Worm (Caenorhabditis elegans) whole organism, dauer: Measurements from ENCODE around the gene nlp-11.

Experiments
- unc-62 ChIP-seq: sonication (generic microtip); optimal IDR thresholded peaks from 2 replicates; lab custom pipeline; 2017; ENCODE audit warnings: missing biosample characterization, missing genetic modification reagents, missing genetic modification characterization

Gene nlp-11

ce11 chrII:9708835-9709299 lies 17.1 kb upstream of the nlp-11 start, which contains the start of gene glt-5:
Gene glt-5, minus strand, starts transcription at chrII:9708885.
- TF ChIP-seq unc-62 (GFP tag; lab: Kevin White, UChicago), result no peak

- TF ChIP-seq unc-62 (GFP tag; lab: Kevin White, UChicago), result no peak
These were observed 14.5 kb upstream of the nlp-11 start, which contains the start of gene Y53C12A.3 for ce11 chrII:9706207-9706606. Gene Y53C12A.3, minus strand, starts transcription at chrII:9706240.

DNA sequence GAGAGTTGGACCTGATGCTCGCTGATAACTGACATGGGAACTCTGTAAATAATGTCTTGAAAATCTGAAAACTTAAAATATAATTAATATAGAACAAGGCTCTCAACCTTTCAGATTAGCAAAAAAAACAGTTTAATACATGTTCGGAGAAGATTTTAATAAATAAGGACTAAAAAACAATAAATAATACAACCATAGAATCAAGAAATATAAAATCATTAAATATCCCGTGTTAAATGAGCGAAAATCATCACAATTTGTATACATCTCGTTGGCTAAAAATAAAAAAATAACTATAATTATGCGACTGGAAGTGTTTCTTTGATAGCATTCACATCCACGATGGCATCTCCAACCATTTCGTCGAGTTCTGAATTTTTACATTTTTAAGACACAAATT lies 13.0 kb upstream of the nlp-11 start, which contains the start of gene Y53C12A.10:
Gene Y53C12A.10 (minus strand): TSS at position 101 of the 400 bp plus-strand sequence.
- TF ChIP-seq unc-62 (GFP tag; lab: Kevin White, UChicago), result no peak

DNA sequence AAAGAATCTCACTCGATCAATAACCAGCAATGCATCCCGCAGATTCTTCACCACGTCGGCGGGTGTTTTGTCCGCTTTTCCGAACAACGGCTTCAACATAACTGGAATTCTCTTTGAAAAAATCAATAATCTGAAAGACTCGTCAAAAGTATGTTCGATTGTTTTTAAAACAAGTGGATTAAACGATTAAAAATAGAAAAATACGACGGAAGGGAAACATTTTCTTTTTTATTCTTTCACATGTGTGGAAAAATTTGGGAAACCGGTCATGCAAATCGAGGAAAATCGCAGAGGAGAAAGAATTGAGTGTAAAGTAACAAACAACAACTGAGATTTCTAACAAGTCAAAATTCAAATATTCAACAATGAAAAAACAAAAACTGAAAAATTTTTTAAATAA lies 11.9 kb upstream of the nlp-11 start, which contains the start of gene mop-25.2:
Gene mop-25.2 (minus strand): TSS at position 101 of the 400 bp plus-strand sequence.
- no peak for TF ChIP-seq unc-62 (GFP tag; lab: Kevin White, UChicago)

DNA sequence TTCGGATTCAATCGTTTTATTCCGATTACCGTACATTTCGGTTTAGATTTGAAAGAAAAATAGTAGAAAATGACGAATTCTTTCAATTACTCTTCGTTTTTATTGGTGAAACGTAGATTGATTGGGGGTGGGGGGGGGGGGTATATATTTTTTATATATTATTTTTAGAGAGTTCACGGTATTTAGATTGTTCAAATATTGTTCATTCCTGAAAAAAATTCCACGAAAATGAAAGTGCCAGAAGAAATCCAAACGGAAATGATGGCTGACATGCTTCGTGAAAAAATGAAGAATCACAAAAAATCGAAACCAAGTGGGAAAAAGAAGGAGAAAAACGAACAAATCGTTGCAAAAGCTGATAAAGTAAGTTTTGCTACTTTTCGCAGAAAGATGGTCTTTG lies 8.6 kb upstream of the nlp-11 start, which contains the start of the genes Y53C12A.8 and Y53C12A.7:
Gene Y53C12A.8 (minus strand): TSS at position 101 of the 400 bp plus-strand sequence.
Gene Y53C12A.7 (plus strand): TSS at position 181 of the 400 bp plus-strand sequence.
- no peak for TF ChIP-seq unc-62 (GFP tag; lab: Kevin White, UChicago)

DNA sequence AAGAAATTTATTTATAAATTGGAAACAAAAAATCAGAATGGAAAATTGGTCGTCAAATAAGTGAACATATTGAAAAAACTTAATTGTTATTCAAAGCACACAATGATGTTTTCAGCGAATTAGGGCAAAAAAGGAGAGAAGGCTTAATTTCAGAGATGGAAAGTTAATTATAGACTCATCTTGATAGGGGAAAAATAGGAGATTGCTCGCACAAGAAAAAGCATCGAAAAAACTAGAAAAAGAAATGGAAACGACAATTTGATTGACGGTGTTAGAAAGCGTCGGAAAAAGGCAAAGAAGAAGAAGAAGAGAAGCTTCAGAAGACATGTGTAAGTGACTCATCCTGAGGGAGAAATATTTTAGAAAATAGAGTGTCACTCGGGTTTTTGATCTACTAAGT lies 4.2 kb upstream of the nlp-11 start:
- no peak for TF ChIP-seq unc-62 (GFP tag; lab: Kevin White, UChicago)

- no peak for TF ChIP-seq unc-62 (GFP tag; lab: Kevin White, UChicago)
These were observed 1.6 kb downstream of the nlp-11 start for ce11 chrII:9690067-9690632.

DNA sequence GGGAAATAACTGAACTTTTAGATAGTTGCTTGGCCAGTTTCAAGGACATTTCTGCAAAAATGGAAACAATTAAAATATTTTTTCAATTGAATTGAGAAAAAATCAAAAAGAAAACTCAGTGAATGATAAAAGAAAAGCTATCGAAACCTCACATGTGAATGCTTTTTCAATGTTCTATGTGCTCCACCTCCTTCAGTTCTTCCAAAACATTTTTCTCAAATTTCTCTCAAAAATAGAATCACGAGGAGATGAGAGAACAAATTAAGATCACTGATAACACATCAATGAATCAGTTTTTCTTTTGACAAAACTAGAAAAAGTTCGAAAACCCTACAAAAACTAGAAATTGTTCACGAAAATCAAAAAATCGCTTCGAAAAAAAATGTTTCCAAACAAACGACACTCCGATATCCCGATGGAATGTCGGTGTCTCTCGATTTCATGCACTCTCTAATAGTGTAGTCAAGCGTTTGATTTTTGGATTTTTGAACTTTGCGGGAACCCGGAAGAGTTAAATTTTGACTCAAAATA lies 5.0 kb downstream of the nlp-11 start, which contains the start of gene ZK1320.9:
Gene ZK1320.9 (minus strand): TSS at position 51 of the 531 bp plus-strand sequence.
- TF ChIP-seq unc-62 (GFP tag; lab: Kevin White, UChicago), result no peak

ce11 chrII:9684175-9684574 lies 7.6 kb downstream of the nlp-11 start:
- no peak for TF ChIP-seq unc-62 (GFP tag; lab: Kevin White, UChicago)

DNA sequence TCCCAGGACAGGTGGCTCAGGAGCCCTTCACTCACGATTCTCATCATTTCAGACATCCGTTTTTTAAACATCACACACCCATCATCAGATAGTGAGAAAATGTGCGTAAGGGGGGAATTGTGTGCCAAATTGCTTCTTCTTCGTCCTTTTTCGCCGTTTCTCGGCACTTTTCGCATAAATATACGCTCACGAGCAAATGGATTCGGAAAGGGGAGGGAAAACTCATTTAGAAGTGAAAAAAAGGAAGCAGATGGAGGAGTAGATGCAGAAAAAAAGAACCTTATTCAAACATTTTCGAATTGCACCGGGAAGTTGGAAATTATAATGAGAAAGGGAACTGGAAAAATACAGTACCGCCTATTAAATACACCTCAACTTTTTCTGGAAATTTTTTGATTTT lies 9.7 kb downstream of the nlp-11 start:
- no peak for TF ChIP-seq unc-62 (GFP tag; lab: Kevin White, UChicago)

DNA sequence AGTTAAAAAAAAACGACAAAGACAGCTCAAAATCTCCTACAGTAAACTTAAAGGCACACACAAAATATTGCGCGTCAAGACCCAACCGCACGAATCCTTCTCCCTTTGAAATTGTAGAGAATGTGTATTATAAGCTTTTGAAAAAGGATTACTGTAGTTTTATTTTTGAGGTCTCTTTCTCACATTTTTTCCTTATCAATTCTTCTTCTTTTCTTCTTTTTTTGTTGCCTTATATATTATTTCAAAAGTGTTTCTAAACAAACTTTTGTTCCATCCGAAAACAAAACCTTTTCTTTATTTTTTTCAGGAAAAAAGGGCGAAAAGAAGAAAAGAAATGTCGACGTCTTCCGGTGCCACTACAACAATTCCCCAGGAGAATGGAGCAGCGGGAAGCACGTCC lies 11.2 kb downstream of the nlp-11 start, which contains the start of gene ZK1320.13:
Gene ZK1320.13 (plus strand): TSS at position 301 of the 400 bp plus-strand sequence.
- TF ChIP-seq unc-62 (GFP tag; lab: Kevin White, UChicago), result no peak

DNA sequence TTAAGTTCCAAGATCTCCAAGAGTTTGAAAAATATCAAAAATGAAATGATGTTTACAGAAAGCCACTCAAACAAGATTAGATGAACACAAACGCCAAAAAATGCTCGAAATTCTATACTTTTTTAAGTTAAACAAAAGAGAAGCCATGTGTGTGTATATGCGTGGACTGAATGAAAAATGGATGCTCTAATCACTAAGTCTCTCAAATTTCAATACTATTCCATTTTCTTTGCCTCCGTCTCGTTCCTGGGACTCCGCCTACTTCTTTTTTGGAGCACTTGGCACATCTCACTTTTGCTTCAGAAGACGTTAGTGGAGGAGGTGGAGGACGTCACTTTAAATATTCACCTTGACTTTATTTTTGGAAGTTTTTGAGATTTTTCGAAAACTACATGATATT lies 11.9 kb downstream of the nlp-11 start:
- TF ChIP-seq unc-62 (GFP tag; lab: Kevin White, UChicago), result no peak

DNA sequence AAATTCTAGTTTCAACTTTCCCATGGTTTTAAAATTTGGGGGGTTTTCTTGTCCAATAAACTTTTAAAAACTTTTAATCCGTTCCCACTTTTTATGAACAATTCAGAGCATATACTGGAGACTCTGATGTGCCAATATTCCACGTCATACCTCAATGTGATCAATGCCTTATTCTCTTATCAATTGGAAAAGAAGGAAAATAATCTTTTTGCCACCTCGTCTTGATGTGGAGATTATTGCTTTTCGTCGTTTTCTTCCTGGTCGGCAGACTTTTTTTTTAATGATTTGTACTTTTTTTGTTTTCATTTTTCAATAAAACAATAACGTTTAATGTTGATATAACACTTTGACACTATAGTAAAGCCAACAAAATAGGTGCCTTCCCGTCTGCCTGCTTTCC lies 14.3 kb downstream of the nlp-11 start:
- TF ChIP-seq unc-62 (GFP tag; lab: Kevin White, UChicago), result no peak

- no peak for TF ChIP-seq unc-62 (GFP tag; lab: Kevin White, UChicago)
These were observed 17.1 kb downstream of the nlp-11 start, which contains the start of gene arc-1 for ce11 chrII:9674678-9675077. Gene arc-1, plus strand, starts transcription at chrII:9674978.

- no peak for TF ChIP-seq unc-62 (GFP tag; lab: Kevin White, UChicago)
These were observed 20.4 kb downstream of the nlp-11 start, which contains the start of gene ZK1320.7 for ce11 chrII:9671308-9671707. Gene ZK1320.7, plus strand, starts transcription at chrII:9671608.

- TF ChIP-seq unc-62 (GFP tag; lab: Kevin White, UChicago), result no peak
These were observed 22.8 kb downstream of the nlp-11 start, which contains the start of gene taf-8 for ce11 chrII:9668959-9669358. Gene taf-8, plus strand, starts transcription at chrII:9669318.
